Worm (Caenorhabditis elegans): Measurements from ENCODE around the gene T17A3.12.

DNA sequence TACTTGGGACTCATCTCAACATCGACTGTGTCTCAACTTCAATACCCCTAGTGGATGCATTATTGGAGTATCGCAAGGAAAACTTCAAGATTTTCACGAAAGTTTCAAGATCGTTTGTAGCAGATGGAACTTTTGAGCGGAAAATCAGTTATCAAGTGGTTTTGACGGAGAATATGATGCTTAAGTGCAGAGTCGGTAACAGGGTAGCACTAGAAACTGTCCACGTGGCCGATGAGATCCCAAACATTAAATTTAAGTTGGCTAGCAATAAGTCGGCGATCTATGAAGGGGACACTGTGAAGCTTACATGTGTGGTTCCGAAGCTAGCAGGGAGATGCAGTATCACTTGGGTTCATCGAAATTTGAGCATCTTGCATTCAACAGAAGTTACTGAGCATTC, 14.2 kb upstream of the T17A3.12 start:
- TF ChIP-seq F49E8.2 (tag; optimal IDR thresholded peaks at IDR 0.05; ENCODE audit: insufficient read depth), result no peak
- TF ChIP-seq unc-62 (GFP tag; optimal IDR thresholded peaks at IDR 0.05), result no peak
- TF ChIP-seq efl-1 (GFP tag; optimal IDR thresholded peaks at IDR 0.05), result no peak
- no peak for TF ChIP-seq let-607 (tag; optimal IDR thresholded peaks at IDR 0.05)
- TF ChIP-seq snpc-4 (GFP tag; optimal IDR thresholded peaks at IDR 0.05), result no peak
- no peak for TF ChIP-seq snpc-4 (tag; optimal IDR thresholded peaks at IDR 0.05)
- TF ChIP-seq ama-1 (optimal IDR thresholded peaks at IDR 0.05), result no peak
- no peak for TF ChIP-seq ama-1 (GFP tag; optimal IDR thresholded peaks at IDR 0.05)
- TF ChIP-seq attf-3 (GFP tag; conservative IDR thresholded peaks at IDR 0.05), result no peak
- TF ChIP-seq lag-1 (GFP tag; IDR thresholded peaks at IDR 0.05), result no peak
- no peak for TF ChIP-seq lin-35 (GFP tag; optimal IDR thresholded peaks at IDR 0.05)
- TF ChIP-seq Y53G8AR.9 (GFP tag; conservative IDR thresholded peaks at IDR 0.05), result no peak
- TF ChIP-seq snpc-1.3 (tag; optimal IDR thresholded peaks at IDR 0.05; ENCODE audit: insufficient read depth), result no peak
- no peak for TF ChIP-seq K12H6.12 (tag; optimal IDR thresholded peaks at IDR 0.05)

Data from whole organism, young adult.